Worm (Caenorhabditis elegans): ENCODE results near the gene mogs-1.

- TF ChIP-seq sea-2 (GFP tag; optimal IDR thresholded peaks at IDR 0.05) (no peak), nhr-76 (tag; optimal IDR thresholded peaks at IDR 0.05) (no peak), unc-62 (GFP tag; optimal IDR thresholded peaks at IDR 0.05) (no peak), daf-12 (tag; optimal IDR thresholded peaks at IDR 0.05) (no peak), pha-4 (tag; optimal IDR thresholded peaks at IDR 0.05) (no peak), fkh-10 (GFP tag; optimal IDR thresholded peaks at IDR 0.05) (no peak), ceh-16 (tag; optimal IDR thresholded peaks at IDR 0.05) (no peak), snpc-4 (tag; optimal IDR thresholded peaks at IDR 0.05) (no peak), fkh-2 (tag; optimal IDR thresholded peaks at IDR 0.05) (no peak), ama-1 (optimal IDR thresholded peaks at IDR 0.05) (no peak), tbx-2 (tag; optimal IDR thresholded peaks at IDR 0.05) (no peak)
These were observed 36.1 kb downstream of the mogs-1 start, which contains the start of gene cyb-2.1 for ce11 chrIV:10985568-10986035.
